Worm (Caenorhabditis elegans) whole organism, L4/young adult: ENCODE measurements around the gene R11D1.12.

Experiments
- dao-5 ChIP-seq: sonication (generic microtip); optimal IDR thresholded peaks from 2 replicates; lab custom pipeline; 2016; ENCODE audit warnings: missing genotype, missing genetic modification characterization, moderate library complexity, missing compliant biosample characterization
- him-1 ChIP-seq: sonication (generic microtip); optimal IDR thresholded peaks from 2 replicates; lab custom pipeline; 2016; ENCODE audit warnings: missing genotype, missing genetic modification reagents, missing genetic modification characterization, missing compliant biosample characterization

- TF ChIP-seq him-1 (tag; lab: Kevin White, UChicago) = no peak
- TF ChIP-seq dao-5 (tag; lab: Kevin White, UChicago) = no peak
These were observed 19.3 kb downstream of the R11D1.12 start for ce11 chrV:12706511-12706910.
